Worm (Caenorhabditis elegans) whole organism, mixed stage, embryonic: Measurements from ENCODE around the gene C16C8.18.
"Not testable (repeated sequence)": the region's sequence is repeated elsewhere in the genome, so short reads cannot be mapped to it uniquely, and the experiment has no call there.

Experiments
- M03D4.4 ChIP-seq: sonication (generic microtip); optimal IDR thresholded peaks from 2 replicates; lab custom pipeline; 2017; ENCODE audit warnings: mild to moderate bottlenecking, missing genetic modification characterization, missing compliant biosample characterization
- bed-3 ChIP-seq: fragments of 200-800 bp; sonication (Bioruptor generic); optimal IDR thresholded peaks from 3 replicates; lab custom pipeline; 2018; ENCODE audit warnings: mild to moderate bottlenecking, missing genetic modification characterization, moderate library complexity, missing compliant biosample characterization
- ceh-39 ChIP-seq: fragments of 150-350 bp; optimal IDR thresholded peaks from 2 replicates; lab custom pipeline; 2014; ENCODE audit warnings: missing biosample characterization, missing genetic modification characterization
- ceh-83 ChIP-seq: fragments of 200-800 bp; sonication (Bioruptor generic); optimal IDR thresholded peaks from 2 replicates; lab custom pipeline; 2018; ENCODE audit warnings: mild to moderate bottlenecking, missing genetic modification characterization, missing compliant biosample characterization
- ces-1 ChIP-seq: fragments of 150-350 bp; optimal IDR thresholded peaks from 2 replicates; lab custom pipeline; 2014; ENCODE audit warnings: missing biosample characterization, missing genetic modification reagents, missing genetic modification characterization
- cnd-1 ChIP-seq: fragments of 200-800 bp; sonication (Bioruptor generic); optimal IDR thresholded peaks from 2 replicates; lab custom pipeline; 2018; ENCODE audit warnings: mild to moderate bottlenecking, missing genetic modification characterization, missing compliant biosample characterization
- drap-1 ChIP-seq: fragments of 200-800 bp; sonication (Bioruptor generic); optimal IDR thresholded peaks from 3 replicates; lab custom pipeline; 2018; ENCODE audit warnings: mild to moderate bottlenecking, missing genetic modification characterization, missing compliant biosample characterization
- elt-1 ChIP-seq: sonication (generic microtip); optimal IDR thresholded peaks from 2 replicates; lab custom pipeline; 2017; ENCODE audit warnings: missing genetic modification characterization, mild to moderate bottlenecking, missing compliant biosample characterization, antibody characterized with exemption, moderate library complexity, borderline replicate concordance; ENCODE audit not compliant: insufficient read depth
- elt-3 ChIP-seq: fragments of 150-350 bp; optimal IDR thresholded peaks from 2 replicates; lab custom pipeline; 2014; ENCODE audit warnings: missing biosample characterization, missing genetic modification characterization
- flh-1 ChIP-seq: fragments of 200-800 bp; sonication (Bioruptor generic); optimal IDR thresholded peaks from 2 replicates; lab custom pipeline; 2018; ENCODE audit warnings: mild to moderate bottlenecking, missing genetic modification characterization, moderate library complexity, missing compliant biosample characterization
- ham-2 ChIP-seq: fragments of 200-800 bp; sonication (Bioruptor generic); optimal IDR thresholded peaks from 2 replicates; lab custom pipeline; 2018; ENCODE audit warnings: mild to moderate bottlenecking, missing genetic modification characterization, missing compliant biosample characterization
- hlh-1 ChIP-seq: fragments of 150-350 bp; optimal IDR thresholded peaks from 2 replicates; lab custom pipeline; 2014; ENCODE audit warnings: missing biosample characterization, missing genetic modification reagents, missing genetic modification characterization
- lin-13 ChIP-seq: fragments of 150-350 bp; optimal IDR thresholded peaks from 2 replicates; lab custom pipeline; 2014; ENCODE audit warnings: missing biosample characterization, missing genetic modification characterization
- lin-32 ChIP-seq: fragments of 200-800 bp; sonication (Bioruptor generic); optimal IDR thresholded peaks from 2 replicates; lab custom pipeline; 2018; ENCODE audit warnings: mild to moderate bottlenecking, missing genetic modification characterization, missing compliant biosample characterization
- lsy-2 ChIP-seq: fragments of 150-350 bp; optimal IDR thresholded peaks from 2 replicates; lab custom pipeline; 2014; ENCODE audit warnings: missing biosample characterization, missing genetic modification characterization
- mab-5 ChIP-seq: fragments of 150-350 bp; optimal IDR thresholded peaks from 2 replicates; lab custom pipeline; 2014; ENCODE audit warnings: missing biosample characterization, missing genetic modification characterization
- mep-1 ChIP-seq: fragments of 150-350 bp; optimal IDR thresholded peaks from 2 replicates; lab custom pipeline; 2017; ENCODE audit warnings: missing biosample characterization, missing genetic modification reagents, missing genetic modification characterization, inconsistent platforms
- mls-2 ChIP-seq: sonication (generic microtip); optimal IDR thresholded peaks from 2 replicates; lab custom pipeline; 2016; ENCODE audit warnings: mild to moderate bottlenecking, missing genetic modification characterization, moderate library complexity, missing compliant biosample characterization
- nhr-2 ChIP-seq: fragments of 150-350 bp; optimal IDR thresholded peaks from 2 replicates; lab custom pipeline; 2014; ENCODE audit warnings: missing biosample characterization, missing genetic modification characterization
- nhr-237 ChIP-seq: fragments of 150-350 bp; optimal IDR thresholded peaks from 2 replicates; lab custom pipeline; 2014; ENCODE audit warnings: missing biosample characterization, missing genetic modification characterization
- nhr-28 ChIP-seq: fragments of 150-350 bp; optimal IDR thresholded peaks from 2 replicates; lab custom pipeline; 2014; ENCODE audit warnings: missing biosample characterization, missing genetic modification characterization
- nhr-76 ChIP-seq: sonication (generic microtip); optimal IDR thresholded peaks from 2 replicates; lab custom pipeline; 2017; ENCODE audit warnings: missing biosample characterization, missing genetic modification characterization
- pha-4 ChIP-seq: fragments of 150-350 bp; optimal IDR thresholded peaks from 2 replicates; lab custom pipeline; 2018; ENCODE audit warnings: missing biosample characterization, missing genetic modification reagents, missing genetic modification characterization
- sem-2 ChIP-seq: fragments of 200-800 bp; sonication (Bioruptor generic); optimal IDR thresholded peaks from 2 replicates; lab custom pipeline; 2018; ENCODE audit warnings: mild to moderate bottlenecking, missing genetic modification characterization, missing compliant biosample characterization
- snpc-4 ChIP-seq: fragments of 150-350 bp; optimal IDR thresholded peaks from 2 replicates; lab custom pipeline; 2014; ENCODE audit warnings: missing biosample characterization, missing genetic modification characterization
- sptf-1 ChIP-seq: sonication (generic microtip); optimal IDR thresholded peaks from 2 replicates; lab custom pipeline; 2017; ENCODE audit warnings: mild to moderate bottlenecking, missing genetic modification characterization, moderate library complexity, missing compliant biosample characterization
- tbx-8 ChIP-seq: fragments of 200-800 bp; sonication (Bioruptor generic); optimal IDR thresholded peaks from 2 replicates; lab custom pipeline; 2018; ENCODE audit warnings: mild to moderate bottlenecking, missing genetic modification characterization, moderate library complexity, missing compliant biosample characterization
- unc-39 ChIP-seq: fragments of 150-350 bp; optimal IDR thresholded peaks from 2 replicates; lab custom pipeline; 2014; ENCODE audit warnings: missing biosample characterization, missing genetic modification characterization
- unc-62 ChIP-seq: fragments of 150-350 bp; optimal IDR thresholded peaks from 2 replicates; lab custom pipeline; 2014; ENCODE audit warnings: missing biosample characterization, missing genetic modification reagents, missing genetic modification characterization
- zip-8 ChIP-seq: fragments of 150-350 bp; optimal IDR thresholded peaks from 2 replicates; lab custom pipeline; 2014; ENCODE audit warnings: missing biosample characterization, missing genetic modification characterization
- ztf-11 ChIP-seq: fragments of 150-350 bp; optimal IDR thresholded peaks from 2 replicates; lab custom pipeline; 2014; ENCODE audit warnings: missing biosample characterization, missing genetic modification characterization

Gene C16C8.18

DNA sequence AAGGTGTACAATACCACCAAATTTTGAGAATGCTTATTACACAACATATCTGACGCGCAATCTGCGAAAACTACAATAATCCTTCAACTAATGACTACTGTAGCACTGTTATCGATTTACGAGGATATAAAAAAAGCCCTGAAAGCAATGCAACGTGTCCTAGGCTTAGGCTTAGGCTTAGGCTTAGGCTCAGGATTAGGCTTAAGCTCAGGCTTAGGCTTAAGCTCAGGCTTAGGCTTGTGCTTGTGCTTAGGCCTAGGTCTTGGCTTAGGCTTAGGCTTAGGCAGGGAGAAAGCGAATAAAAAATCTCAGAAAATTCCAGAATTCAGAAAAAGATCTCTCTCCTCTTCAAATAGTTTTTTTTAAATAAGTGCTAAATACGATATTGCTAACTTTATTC, 29.7 kb downstream of the C16C8.18 start:
- TF ChIP-seq ces-1: no peak
- no peak for TF ChIP-seq pha-4 (tag; lab: Kevin White, UChicago)
- TF ChIP-seq ham-2: no peak
- no peak for TF ChIP-seq sem-2 (GFP tag; lab: Kevin White, UChicago)
- TF ChIP-seq ceh-83: no peak
- no peak for TF ChIP-seq tbx-8
- no peak for TF ChIP-seq lin-32
- no peak for TF ChIP-seq unc-39
- no peak for TF ChIP-seq drap-1 (GFP tag; lab: Kevin White, UChicago)
- TF ChIP-seq, all 35 proteins: peak for 0

ce11 chrII:3460048-3460447, 30.5 kb downstream of the C16C8.18 start, which contains the start of gene C16C8.7:
TSS of gene C16C8.7 (minus strand) at chrII:3460148.
- TF ChIP-seq mab-5 (no peak), lsy-2 (tag; lab: Kevin White, UChicago) (no peak)

DNA sequence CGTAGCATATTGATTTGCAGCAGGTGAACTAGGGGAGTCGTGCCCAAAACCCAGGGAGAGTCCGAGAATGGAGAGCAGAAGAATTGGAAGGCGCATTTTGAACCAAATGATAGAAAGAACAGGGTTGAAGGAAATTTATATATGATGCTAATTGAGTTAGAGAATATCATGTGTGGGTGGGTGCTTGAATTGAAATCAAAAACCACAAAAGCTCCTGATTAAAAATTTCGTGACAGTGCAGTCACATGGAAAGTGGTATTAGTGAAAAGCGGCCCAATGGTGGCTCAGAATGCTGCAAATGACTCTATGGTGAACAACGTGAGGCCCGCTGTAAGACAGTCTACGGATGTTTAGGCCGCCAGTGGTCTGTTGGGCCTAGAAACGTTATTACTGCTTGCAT, 32.1 kb downstream of the C16C8.18 start, which contains the start of gene C16C8.8:
Gene C16C8.8 (minus strand): TSS at position 101 of the 400 bp plus-strand sequence.
- no peak for TF ChIP-seq flh-1 (GFP tag; lab: Kevin White, UChicago)
- TF ChIP-seq ceh-39 (tag; lab: Kevin White, UChicago): no peak
- no peak for TF ChIP-seq nhr-76 (tag; lab: Kevin White, UChicago)
- TF ChIP-seq drap-1 (GFP tag; lab: Kevin White, UChicago): no peak
- TF ChIP-seq ceh-83: no peak
- TF ChIP-seq hlh-1 (tag; lab: Kevin White, UChicago): no peak
- no peak for TF ChIP-seq tbx-8
- no peak for TF ChIP-seq mab-5
- no peak for TF ChIP-seq elt-1
- TF ChIP-seq snpc-4: no peak

DNA sequence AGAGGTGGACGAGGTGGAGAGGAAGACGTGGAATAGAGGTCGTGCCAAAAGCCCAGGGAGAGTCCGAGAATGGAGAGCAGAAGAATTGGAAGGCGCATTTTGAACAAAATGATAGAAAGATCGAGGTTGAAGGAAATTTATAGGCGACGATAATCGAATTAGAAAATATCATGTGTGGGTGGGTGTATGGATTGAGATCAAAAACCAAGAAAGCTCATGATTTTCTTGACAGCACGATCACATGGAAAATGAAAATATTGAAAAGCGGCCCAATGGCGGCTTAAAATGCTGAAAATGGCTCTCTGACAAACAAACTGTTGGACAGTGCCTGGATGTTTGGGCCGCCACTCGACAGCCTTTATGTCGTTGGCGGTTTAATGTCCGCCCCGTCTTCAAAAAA, 33.6 kb downstream of the C16C8.18 start, which contains the start of gene C16C8.9:
Gene C16C8.9 (minus strand): TSS at position 101 of the 400 bp plus-strand sequence.
- TF ChIP-seq mab-5 (no peak), unc-62 (no peak), tbx-8 (no peak), unc-39 (no peak), elt-1 (no peak), drap-1 (GFP tag; lab: Kevin White, UChicago) (no peak), hlh-1 (tag; lab: Kevin White, UChicago) (no peak), lsy-2 (tag; lab: Kevin White, UChicago) (no peak), flh-1 (GFP tag; lab: Kevin White, UChicago) (no peak), lin-13 (tag; lab: Kevin White, UChicago) (no peak), ceh-83 (no peak), elt-3 (tag; lab: Kevin White, UChicago) (no peak), zip-8 (tag; lab: Kevin White, UChicago) (no peak), bed-3 (no peak), nhr-76 (tag; lab: Kevin White, UChicago) (no peak), sptf-1 (tag; lab: Kevin White, UChicago) (no peak), ztf-11 (tag; lab: Kevin White, UChicago) (no peak)

ce11 chrII:3464580-3464979, 35.1 kb downstream of the C16C8.18 start, which contains the start of gene C16C8.10:
TSS of gene C16C8.10 (minus strand) at chrII:3464680.
- not testable (repeated sequence) for TF ChIP-seq nhr-237 (tag; lab: Kevin White, UChicago); drap-1 (GFP tag; lab: Kevin White, UChicago); nhr-76 (tag; lab: Kevin White, UChicago)

DNA sequence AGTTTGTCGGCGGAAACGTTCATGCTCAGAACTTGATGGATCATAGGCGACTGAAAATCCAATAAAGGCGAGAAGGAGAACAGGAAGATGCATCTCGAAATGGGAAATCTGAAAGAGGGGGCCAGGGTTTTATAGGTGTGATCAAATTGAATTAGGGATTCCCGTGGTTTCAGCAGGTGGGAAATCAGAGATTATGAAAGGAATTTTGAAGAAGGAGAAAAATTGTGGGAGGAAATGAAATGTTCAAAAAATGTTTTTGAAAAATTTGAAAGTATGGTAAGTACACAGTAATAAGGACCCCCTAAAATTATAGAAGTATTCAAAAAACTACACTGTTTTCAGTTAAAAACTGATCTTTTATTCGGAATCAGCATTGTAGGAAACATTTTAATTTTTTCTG, 41.0 kb downstream of the C16C8.18 start, which contains the start of gene Y49F6B.20:
Gene Y49F6B.20 (minus strand): TSS at position 101 of the 400 bp plus-strand sequence.
- TF ChIP-seq mep-1 (tag; lab: Kevin White, UChicago) (no peak), snpc-4 (no peak), lin-13 (tag; lab: Kevin White, UChicago) (no peak), ces-1 (no peak), mab-5 (no peak), ztf-11 (tag; lab: Kevin White, UChicago) (no peak), unc-39 (no peak), bed-3 (no peak), cnd-1 (tag; lab: Kevin White, UChicago) (no peak), tbx-8 (no peak), sem-2 (GFP tag; lab: Kevin White, UChicago) (no peak), elt-3 (tag; lab: Kevin White, UChicago) (no peak), nhr-2 (tag; lab: Kevin White, UChicago) (no peak), pha-4 (tag; lab: Kevin White, UChicago) (no peak), unc-62 (no peak), elt-1 (no peak), ceh-39 (tag; lab: Kevin White, UChicago) (no peak), mls-2 (tag; lab: Kevin White, UChicago) (no peak), nhr-28 (no peak), M03D4.4 (no peak)
